Fruit fly (Drosophila melanogaster): Measurements from ENCODE around the gene Pex3.

DNA sequence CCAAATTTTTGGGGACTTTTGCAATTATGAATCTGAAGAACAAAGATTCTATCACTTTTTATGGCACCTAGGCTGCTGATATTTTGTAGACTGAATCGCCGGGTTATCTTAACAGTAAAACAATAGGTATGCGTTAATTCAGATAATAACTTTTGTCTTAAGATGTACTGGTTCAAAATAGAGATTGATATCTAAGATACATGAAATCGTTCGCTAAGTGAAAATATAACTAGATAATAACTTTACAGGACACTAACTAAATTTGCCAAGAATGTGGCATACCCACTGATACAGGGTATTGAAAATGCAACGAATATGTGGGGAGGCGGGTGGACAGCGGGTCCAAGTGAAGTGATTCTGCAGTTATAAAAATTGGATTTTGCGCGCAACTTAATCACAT is 48.0 kb downstream of the Pex3 start:
- TF ChIP-seq EcR (GFP tag; optimal IDR thresholded peaks at IDR 0.05) (no peak), D1 (tag; optimal IDR thresholded peaks at IDR 0.05) (no peak), CG9948 (tag; optimal IDR thresholded peaks at IDR 0.05) (no peak)

Measured in whole organism, pupa.